Worm (Caenorhabditis elegans) whole organism, young adult: ENCODE data around the gene gid-2.

ENCODE experiments used
- F49E8.2 ChIP-seq: sonication (generic microtip); optimal IDR thresholded peaks from 3 replicates; lab custom pipeline; 2017; ENCODE audit warnings: missing genetic modification characterization, mild to moderate bottlenecking, missing compliant biosample characterization, antibody characterized with exemption, moderate library complexity; ENCODE audit not compliant: insufficient read depth
- F52B5.7 ChIP-seq: sonication (generic microtip); optimal IDR thresholded peaks from 2 replicates; lab custom pipeline; 2016; ENCODE audit warnings: mild to moderate bottlenecking, missing genetic modification characterization, missing compliant biosample characterization
- athp-1 ChIP-seq: sonication (generic microtip); optimal IDR thresholded peaks from 2 replicates; lab custom pipeline; 2017; ENCODE audit warnings: mild to moderate bottlenecking, missing genetic modification characterization, missing compliant biosample characterization
- attf-3 ChIP-seq: fragments of 200-800 bp; sonication (Bioruptor generic); conservative IDR thresholded peaks from 2 replicates; pipeline ENCODE4 v1.3.6; 2022; ENCODE audit warnings: missing genetic modification reagents, missing genetic modification characterization, missing compliant biosample characterization
- egl-18 ChIP-seq: fragments of 200-800 bp; sonication (Bioruptor generic); IDR thresholded peaks from 2 replicates; pipeline ENCODE4 v1.3.6; 2022; ENCODE audit warnings: missing genetic modification reagents, missing genetic modification characterization, missing compliant biosample characterization
- him-1 ChIP-seq: sonication (generic microtip); optimal IDR thresholded peaks from 2 replicates; lab custom pipeline; 2016; ENCODE audit warnings: missing genotype, missing genetic modification reagents, missing genetic modification characterization, missing compliant biosample characterization
- hmg-1.2 ChIP-seq: fragments of 200-800 bp; sonication (Bioruptor generic); IDR thresholded peaks from 2 replicates; pipeline ENCODE4 v1.3.6; 2022; ENCODE audit warnings: missing genetic modification reagents, missing genetic modification characterization, missing compliant biosample characterization
- madf-8 ChIP-seq: fragments of 200-800 bp; sonication (Bioruptor generic); conservative IDR thresholded peaks from 2 replicates; pipeline ENCODE4 v1.3.6; 2022; ENCODE audit warnings: missing genetic modification reagents, missing genetic modification characterization, missing compliant biosample characterization
- mcd-1 ChIP-seq: fragments of 200-800 bp; sonication (Bioruptor generic); IDR thresholded peaks from 2 replicates; pipeline ENCODE4 v1.3.6; 2022; ENCODE audit warnings: missing genetic modification reagents, missing genetic modification characterization, missing compliant biosample characterization
- pha-4 ChIP-seq: fragments of 150-350 bp; sonication (generic microtip); optimal IDR thresholded peaks from 2 replicates; lab custom pipeline; 2014; ENCODE audit warnings: missing biosample characterization, missing genetic modification reagents, missing genetic modification characterization
- unc-130 ChIP-seq: sonication (generic microtip); optimal IDR thresholded peaks from 2 replicates; lab custom pipeline; 2016; ENCODE audit warnings: missing genetic modification reagents, missing genetic modification characterization, missing compliant biosample characterization
- unc-62 ChIP-seq: fragments of 150-350 bp; optimal IDR thresholded peaks from 2 replicates; lab custom pipeline; 2014; ENCODE audit warnings: missing biosample characterization, missing genetic modification reagents, missing genetic modification characterization
- ztf-22 ChIP-seq: fragments of 200-800 bp; sonication (Bioruptor generic); optimal IDR thresholded peaks from 2 replicates; lab custom pipeline; 2018; ENCODE audit warnings: mild to moderate bottlenecking, missing genetic modification characterization, moderate library complexity, missing compliant biosample characterization

DNA sequence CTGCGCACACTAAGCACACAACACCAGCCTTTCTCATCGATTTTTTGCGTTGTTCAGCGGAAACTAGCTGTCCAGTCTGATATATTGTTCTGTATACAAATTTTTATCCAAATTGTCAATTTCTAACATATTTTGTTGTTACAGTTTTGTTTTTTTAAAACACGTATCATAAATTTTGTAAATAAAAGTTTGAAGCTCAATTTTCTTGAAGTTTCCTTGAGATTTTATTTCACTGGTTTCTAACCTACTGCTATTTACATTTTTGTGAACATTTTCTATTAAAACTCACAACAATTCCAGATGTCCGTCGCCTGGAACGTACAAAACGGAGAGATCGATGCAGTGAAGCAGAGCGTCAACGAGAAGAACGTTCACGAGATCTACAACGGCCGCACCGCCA lies 31.6 kb downstream of the gid-2 start, which contains the start of gene mtpn-1:
- TF ChIP-seq egl-18 (GFP tag; lab: Robert Waterston, UW), result no peak
- TF ChIP-seq F52B5.7 (tag; lab: Kevin White, UChicago), result no peak
- no peak for TF ChIP-seq madf-8 (GFP tag; lab: Robert Waterston, UW)
- no peak for TF ChIP-seq attf-3
- no peak for TF ChIP-seq unc-130 (GFP tag; lab: Kevin White, UChicago)
- no peak for TF ChIP-seq pha-4
- TF ChIP-seq ztf-22 (GFP tag; lab: Kevin White, UChicago), result no peak
- no peak for TF ChIP-seq athp-1 (tag; lab: Kevin White, UChicago)
- TF ChIP-seq mcd-1 (GFP tag; lab: Robert Waterston, UW), result no peak
- no peak for TF ChIP-seq hmg-1.2 (GFP tag; lab: Robert Waterston, UW)
- no peak for TF ChIP-seq F49E8.2
- no peak for TF ChIP-seq him-1 (tag; lab: Kevin White, UChicago)
- no peak for TF ChIP-seq unc-62 (GFP tag; lab: Kevin White, UChicago)
